Fruit fly (Drosophila melanogaster) whole organism, embryonic: Measurements from ENCODE around the gene lili.

Experiments
- CG12299 ChIP-seq: fragments of 200-800 bp; sonication (Bioruptor generic); optimal IDR thresholded peaks from 2 replicates; lab custom pipeline; 2018; ENCODE audit warnings: missing biosample characterization, mild to moderate bottlenecking, missing genetic modification characterization
- CG1233 ChIP-seq: fragments of 200-800 bp; sonication (Bioruptor generic); optimal IDR thresholded peaks from 4 replicates; lab custom pipeline; 2018; ENCODE audit warnings: missing biosample characterization, mild to moderate bottlenecking, missing genetic modification characterization
- CG12942 ChIP-seq: fragments of 200-800 bp; sonication (Bioruptor generic); optimal IDR thresholded peaks from 3 replicates; lab custom pipeline; 2016; ENCODE audit warnings: missing biosample characterization, missing genetic modification characterization
- CG13287 ChIP-seq: fragments of 200-800 bp; sonication (Bioruptor generic); IDR thresholded peaks from 2 replicates; pipeline ENCODE4 v1.3.6; 2022; ENCODE audit warnings: missing biosample characterization, missing genetic modification characterization; ENCODE audit not compliant: partially characterized antibody
- CG13624 ChIP-seq: fragments of 200-800 bp; sonication (Bioruptor generic); optimal IDR thresholded peaks from 2 replicates; lab custom pipeline; 2016; ENCODE audit warnings: missing biosample characterization, missing genetic modification characterization
- CG14014 ChIP-seq: fragments of 200-800 bp; sonication (Bioruptor generic); IDR thresholded peaks from 2 replicates; pipeline ENCODE4 v1.3.6; 2022; ENCODE audit warnings: missing biosample characterization, missing genetic modification characterization
- CG17829 ChIP-seq: fragments of 200-800 bp; optimal IDR thresholded peaks from 2 replicates; lab custom pipeline; 2019; ENCODE audit warnings: missing biosample characterization, mild to moderate bottlenecking, missing genetic modification characterization, moderate library complexity
- CG18011 ChIP-seq: fragments of 200-800 bp; sonication (Bioruptor generic); optimal IDR thresholded peaks from 2 replicates; lab custom pipeline; 2017; ENCODE audit warnings: missing biosample characterization, missing genetic modification characterization, mild to moderate bottlenecking, moderate library complexity, missing genotype
- CG18476 ChIP-seq: fragments of 200-800 bp; sonication (Bioruptor generic); optimal IDR thresholded peaks from 2 replicates; lab custom pipeline; 2016; ENCODE audit warnings: missing biosample characterization, mild to moderate bottlenecking, missing genetic modification characterization
- CG2120 ChIP-seq: fragments of 200-800 bp; sonication (Bioruptor generic); optimal IDR thresholded peaks from 3 replicates; lab custom pipeline; 2016; ENCODE audit warnings: missing biosample characterization, missing genetic modification characterization
- CG2202 ChIP-seq: fragments of 200-800 bp; sonication (Bioruptor generic); optimal IDR thresholded peaks from 2 replicates; lab custom pipeline; 2018; ENCODE audit warnings: missing biosample characterization, mild to moderate bottlenecking, missing genetic modification characterization
- CG30403 ChIP-seq: fragments of 200-800 bp; sonication (Bioruptor generic); optimal IDR thresholded peaks from 3 replicates; lab custom pipeline; 2016; ENCODE audit warnings: missing biosample characterization, missing genetic modification characterization
- CG3847 ChIP-seq: fragments of 200-800 bp; sonication (Bioruptor generic); IDR thresholded peaks from 2 replicates; pipeline ENCODE4 v1.3.6; 2022; ENCODE audit warnings: missing biosample characterization, missing genetic modification characterization
- CG7271 ChIP-seq: fragments of 200-800 bp; sonication (Bioruptor generic); optimal IDR thresholded peaks from 2 replicates; lab custom pipeline; 2018; ENCODE audit warnings: missing biosample characterization, mild to moderate bottlenecking, missing genetic modification characterization, moderate library complexity
- CG9797 ChIP-seq: fragments of 200-800 bp; sonication (Bioruptor generic); optimal IDR thresholded peaks from 3 replicates; lab custom pipeline; 2018; ENCODE audit warnings: missing biosample characterization, mild to moderate bottlenecking, missing genetic modification characterization
- CTCF ChIP-seq: fragments of 200-800 bp; sonication (Bioruptor generic); optimal IDR thresholded peaks from 2 replicates; lab custom pipeline; 2017; ENCODE audit warnings: missing biosample characterization, mild to moderate bottlenecking, missing genetic modification characterization, moderate library complexity
- Fer2 ChIP-seq: fragments of 200-800 bp; sonication (Bioruptor generic); optimal IDR thresholded peaks from 2 replicates; lab custom pipeline; 2018; ENCODE audit warnings: missing biosample characterization, mild to moderate bottlenecking, missing genetic modification characterization, moderate library complexity
- HmgZ ChIP-seq: fragments of 200-800 bp; sonication (Bioruptor generic); optimal IDR thresholded peaks from 2 replicates; lab custom pipeline; 2018; ENCODE audit warnings: missing biosample characterization, mild to moderate bottlenecking, missing genetic modification characterization
- Hmr ChIP-seq: fragments of 200-800 bp; sonication (Bioruptor generic); optimal IDR thresholded peaks from 3 replicates; lab custom pipeline; 2017; ENCODE audit warnings: mild to moderate bottlenecking, missing biosample characterization, missing genetic modification reagents, missing genetic modification characterization
- Hr51 ChIP-seq, 2 experiments: fragments of 200-800 bp; sonication (Bioruptor generic); optimal IDR thresholded peaks; 2 replicates in 1 of 2; 3 replicates in 1 of 2; lab custom pipeline; 2016 to 2018; ENCODE audit warnings: missing biosample characterization in 2 of 2, missing genetic modification characterization in 2 of 2, mild to moderate bottlenecking in 1 of 2, moderate library complexity in 1 of 2
- Hsf ChIP-seq: fragments of 200-800 bp; sonication (Bioruptor generic); optimal IDR thresholded peaks from 3 replicates; lab custom pipeline; 2016; ENCODE audit warnings: missing biosample characterization, missing genetic modification characterization
- NC2α ChIP-seq: fragments of 200-800 bp; sonication (Bioruptor generic); optimal IDR thresholded peaks from 2 replicates; lab custom pipeline; 2016; ENCODE audit warnings: missing biosample characterization, missing genetic modification characterization
- Nf-YA ChIP-seq: fragments of 200-800 bp; sonication (Bioruptor generic); IDR thresholded peaks from 2 replicates; pipeline ENCODE4 v1.3.6; 2022; ENCODE audit warnings: missing biosample characterization, missing genetic modification characterization
- Rfx ChIP-seq: fragments of 200-800 bp; sonication (Bioruptor generic); IDR thresholded peaks from 2 replicates; pipeline ENCODE4 v1.3.6; 2022; ENCODE audit warnings: missing biosample characterization, missing genetic modification characterization
- Scr ChIP-seq: fragments of 200-800 bp; sonication (Bioruptor generic); IDR thresholded peaks from 2 replicates; pipeline ENCODE4 v1.3.6; 2022; ENCODE audit warnings: missing biosample characterization, missing genetic modification characterization; ENCODE audit not compliant: partially characterized antibody
- Sin3A ChIP-seq: fragments of >200 bp; optimal IDR thresholded peaks from 2 replicates; lab custom pipeline; 2018
- Trl ChIP-seq, 3 experiments: fragments of >200 bp in 2 of 3; fragments of 200-800 bp in 1 of 3; sonication (Bioruptor generic) in 1 of 3; optimal IDR thresholded peaks; 2 replicates in 1 of 3; 3 replicates in 2 of 3; lab custom pipeline; 2016 to 2017; ENCODE audit warnings: missing biosample characterization in 1 of 3, missing genetic modification characterization in 1 of 3
- bcd ChIP-seq: fragments of 200-800 bp; sonication (Bioruptor generic); optimal IDR thresholded peaks from 2 replicates; lab custom pipeline; 2017; ENCODE audit warnings: missing biosample characterization, mild to moderate bottlenecking, missing genetic modification characterization
- chif ChIP-seq, 2 experiments: fragments of 200-800 bp; sonication (Bioruptor generic); optimal IDR thresholded peaks; 3 replicates each; lab custom pipeline; 2016; ENCODE audit warnings: missing biosample characterization in 2 of 2, missing genetic modification characterization in 2 of 2
- dysf ChIP-seq: fragments of 200-800 bp; sonication (Bioruptor generic); IDR thresholded peaks from 3 replicates; pipeline ENCODE4 v1.3.6; 2022; ENCODE audit warnings: missing biosample characterization, missing genetic modification characterization
- ems ChIP-seq: fragments of 200-800 bp; sonication (Bioruptor generic); optimal IDR thresholded peaks from 3 replicates; lab custom pipeline; 2016; ENCODE audit warnings: missing biosample characterization, missing genetic modification characterization
- en ChIP-seq: fragments of 200-800 bp; sonication (Bioruptor generic); optimal IDR thresholded peaks from 2 replicates; lab custom pipeline; 2016; ENCODE audit warnings: missing biosample characterization, missing genetic modification characterization
- fd96Cb ChIP-seq: fragments of 200-800 bp; sonication (Bioruptor generic); optimal IDR thresholded peaks from 2 replicates; lab custom pipeline; 2018; ENCODE audit warnings: missing biosample characterization, mild to moderate bottlenecking, missing genetic modification characterization, moderate library complexity
- hb ChIP-seq: fragments of 200-800 bp; sonication (Bioruptor generic); IDR thresholded peaks from 3 replicates; pipeline ENCODE4 v1.3.6; 2022; ENCODE audit warnings: missing biosample characterization, missing genetic modification characterization; ENCODE audit not compliant: partially characterized antibody
- insv ChIP-seq, 2 experiments: fragments of 200-800 bp; sonication (Bioruptor generic); optimal IDR thresholded peaks; 3 replicates each; lab custom pipeline; 2016 to 2018; ENCODE audit warnings: missing biosample characterization in 2 of 2, missing genetic modification characterization in 2 of 2
- kay ChIP-seq: fragments of 200-800 bp; sonication (Bioruptor generic); optimal IDR thresholded peaks from 2 replicates; lab custom pipeline; 2016; ENCODE audit warnings: missing biosample characterization, missing genetic modification characterization
- ken ChIP-seq: fragments of 200-800 bp; sonication (Bioruptor generic); IDR thresholded peaks from 3 replicates; pipeline ENCODE4 v1.3.6; 2022; ENCODE audit warnings: missing biosample characterization, missing genetic modification characterization
- lmd ChIP-seq: fragments of 200-800 bp; sonication (Bioruptor generic); IDR thresholded peaks from 2 replicates; pipeline ENCODE4 v1.3.6; 2022; ENCODE audit warnings: missing biosample characterization, missing genetic modification characterization
- mam ChIP-seq: fragments of 200-800 bp; sonication (Bioruptor generic); optimal IDR thresholded peaks from 3 replicates; lab custom pipeline; 2016; ENCODE audit warnings: missing biosample characterization, missing genetic modification characterization
- nmo ChIP-seq: fragments of 200-800 bp; sonication (Bioruptor generic); optimal IDR thresholded peaks from 2 replicates; lab custom pipeline; 2018; ENCODE audit warnings: missing biosample characterization, mild to moderate bottlenecking, missing genetic modification characterization, moderate library complexity
- pb ChIP-seq: fragments of 200-800 bp; sonication (Bioruptor generic); optimal IDR thresholded peaks from 3 replicates; lab custom pipeline; 2016; ENCODE audit warnings: missing biosample characterization, missing genetic modification characterization
- pnt ChIP-seq: fragments of 200-800 bp; sonication (Bioruptor generic); optimal IDR thresholded peaks from 3 replicates; lab custom pipeline; 2016; ENCODE audit warnings: missing biosample characterization, missing genetic modification characterization
- pzg ChIP-seq: fragments of 200-800 bp; sonication (Bioruptor generic); optimal IDR thresholded peaks from 3 replicates; lab custom pipeline; 2018; ENCODE audit warnings: missing biosample characterization, mild to moderate bottlenecking, missing genetic modification characterization, moderate library complexity
- rib ChIP-seq: fragments of 200-800 bp; sonication (Bioruptor generic); IDR thresholded peaks from 2 replicates; pipeline ENCODE4 v1.3.6; 2022; ENCODE audit warnings: missing biosample characterization, missing genetic modification characterization
- ro ChIP-seq: fragments of 200-800 bp; sonication (Bioruptor generic); IDR thresholded peaks from 2 replicates; pipeline ENCODE4 v1.3.6; 2022; ENCODE audit warnings: missing biosample characterization, missing genetic modification characterization
- scrt ChIP-seq: fragments of 200-800 bp; sonication (Bioruptor generic); optimal IDR thresholded peaks from 2 replicates; lab custom pipeline; 2018; ENCODE audit warnings: missing biosample characterization, mild to moderate bottlenecking, missing genetic modification characterization, moderate library complexity
- ssp ChIP-seq: fragments of 200-800 bp; sonication (Bioruptor generic); IDR thresholded peaks from 2 replicates; pipeline ENCODE4 v1.3.6; 2022; ENCODE audit warnings: missing biosample characterization, missing genetic modification characterization
- tll ChIP-seq, 2 experiments: fragments of 200-800 bp in 1 of 2; fragments of >200 bp in 1 of 2; sonication (Bioruptor generic) in 1 of 2; optimal IDR thresholded peaks; 2 replicates each; lab custom pipeline; 2017 to 2019; ENCODE audit warnings: missing biosample characterization in 2 of 2, missing genetic modification characterization in 2 of 2, mild to moderate bottlenecking in 1 of 2, moderate library complexity in 1 of 2
- vvl ChIP-seq: fragments of 200-800 bp; sonication (Bioruptor generic); IDR thresholded peaks from 2 replicates; pipeline ENCODE4 v1.3.6; 2022; ENCODE audit warnings: missing biosample characterization, missing genetic modification characterization
- zfh2 ChIP-seq: fragments of 200-800 bp; sonication (Bioruptor generic); optimal IDR thresholded peaks from 2 replicates; lab custom pipeline; 2016; ENCODE audit warnings: missing biosample characterization, missing genetic modification characterization

lili gene

dm6 chr3R:24829887-24830351, 16.1 kb upstream of the lili start, which contains the start of the genes Kaz and CG43273 (continued):
- TF ChIP-seq scrt (peak; percentile 42), CG13624 (GFP tag; lab: Kevin White, UChicago) (peak; percentile 13), pnt (GFP tag; lab: Kevin White, UChicago) (peak; percentile 3), insv (GFP tag; optimal IDR thresholded peaks at IDR 0.05; lab: Kevin White, UChicago) (peak in 1 of 2 experiments; percentile 14), fd96Cb (peak; percentile 34), ro (GFP tag; lab: Robert Waterston, UW) (no peak), tll (GFP tag; optimal IDR thresholded peaks at IDR 0.05; lab: Kevin White, UChicago) (peak in 1 of 2 experiments; percentile 28), Hr51 (GFP tag; optimal IDR thresholded peaks at IDR 0.05; lab: Kevin White, UChicago) (peak in 1 of 2 experiments; percentile 13), CG1233 (peak; percentile 22), rib (GFP tag; lab: Robert Waterston, UW) (no peak), lmd (GFP tag; lab: Robert Waterston, UW) (peak; percentile 34; the same call in 1 of the 2 replicates), CG7271 (tag; lab: Kevin White, UChicago) (peak; percentile 2), Fer2 (tag; lab: Kevin White, UChicago) (peak; percentile 39), ken (GFP tag; lab: Robert Waterston, UW) (peak; percentile 57; the same call in 2 of the 3 replicates), Trl (optimal IDR thresholded peaks at IDR 0.05; lab: Kevin White, UChicago) (no peak), Trl (GFP tag; optimal IDR thresholded peaks at IDR 0.05; lab: Kevin White, UChicago) (no peak), Hmr (GFP tag; lab: Kevin White, UChicago) (peak; percentile 42), NC2α (no peak), kay (GFP tag; lab: Kevin White, UChicago) (peak; percentile 26), mam (GFP tag; lab: Kevin White, UChicago) (peak; percentile 12), ssp (GFP tag; lab: Robert Waterston, UW) (0 out of 2 replicates have a peak, but pooled peaks have one; percentile 27), CG2120 (peak; percentile 67), CG14014 (GFP tag; lab: Robert Waterston, UW) (peak; percentile 60; the same call in 1 of the 2 replicates), CG17829 (tag; lab: Kevin White, UChicago) (peak; percentile 73), CG12942 (GFP tag; lab: Kevin White, UChicago) (peak; percentile 40), CG30403 (GFP tag; lab: Kevin White, UChicago) (peak; percentile 77), zfh2 (GFP tag; lab: Kevin White, UChicago) (peak; percentile 20), Hsf (peak; percentile 42), dysf (GFP tag; lab: Robert Waterston, UW) (peak; percentile 56; the same call in 1 of the 3 replicates), CG12299 (tag; lab: Kevin White, UChicago) (peak; percentile 38), CTCF (GFP tag; lab: Kevin White, UChicago) (no peak), pzg (GFP tag; lab: Kevin White, UChicago) (peak; percentile 35), HmgZ (tag; lab: Kevin White, UChicago) (peak; percentile 74), en (GFP tag; lab: Kevin White, UChicago) (no peak), CG2202 (peak; percentile 12), Rfx (GFP tag; lab: Robert Waterston, UW) (peak; percentile 73), CG18011 (GFP tag; lab: Kevin White, UChicago) (peak; percentile 57), CG9797 (GFP tag; lab: Kevin White, UChicago) (no peak), vvl (peak; percentile 69), chif (GFP tag; optimal IDR thresholded peaks at IDR 0.05; lab: Kevin White, UChicago) (peak in 1 of 2 experiments; percentile 11), CG18476 (GFP tag; lab: Kevin White, UChicago) (peak; percentile 31), CG3847 (GFP tag; lab: Robert Waterston, UW) (peak; percentile 75), ems (GFP tag; lab: Kevin White, UChicago) (peak; percentile 6), Scr (GFP tag; lab: Robert Waterston, UW) (peak; percentile 30; the same call in 1 of the 2 replicates), hb (GFP tag; lab: Robert Waterston, UW) (no peak), CG13287 (GFP tag; lab: Robert Waterston, UW) (peak; percentile 22; the same call in 1 of the 2 replicates), bcd (GFP tag; lab: Kevin White, UChicago) (peak; percentile 67), Sin3A (lab: Kevin White, UChicago) (peak; percentile 43), nmo (GFP tag; lab: Kevin White, UChicago) (peak; percentile 83), pb (GFP tag; lab: Kevin White, UChicago) (no peak), Nf-YA (GFP tag; lab: Robert Waterston, UW) (no peak)
